Fruit fly (Drosophila melanogaster): ENCODE measurements around the gene mtd.

mtd gene

DNA sequence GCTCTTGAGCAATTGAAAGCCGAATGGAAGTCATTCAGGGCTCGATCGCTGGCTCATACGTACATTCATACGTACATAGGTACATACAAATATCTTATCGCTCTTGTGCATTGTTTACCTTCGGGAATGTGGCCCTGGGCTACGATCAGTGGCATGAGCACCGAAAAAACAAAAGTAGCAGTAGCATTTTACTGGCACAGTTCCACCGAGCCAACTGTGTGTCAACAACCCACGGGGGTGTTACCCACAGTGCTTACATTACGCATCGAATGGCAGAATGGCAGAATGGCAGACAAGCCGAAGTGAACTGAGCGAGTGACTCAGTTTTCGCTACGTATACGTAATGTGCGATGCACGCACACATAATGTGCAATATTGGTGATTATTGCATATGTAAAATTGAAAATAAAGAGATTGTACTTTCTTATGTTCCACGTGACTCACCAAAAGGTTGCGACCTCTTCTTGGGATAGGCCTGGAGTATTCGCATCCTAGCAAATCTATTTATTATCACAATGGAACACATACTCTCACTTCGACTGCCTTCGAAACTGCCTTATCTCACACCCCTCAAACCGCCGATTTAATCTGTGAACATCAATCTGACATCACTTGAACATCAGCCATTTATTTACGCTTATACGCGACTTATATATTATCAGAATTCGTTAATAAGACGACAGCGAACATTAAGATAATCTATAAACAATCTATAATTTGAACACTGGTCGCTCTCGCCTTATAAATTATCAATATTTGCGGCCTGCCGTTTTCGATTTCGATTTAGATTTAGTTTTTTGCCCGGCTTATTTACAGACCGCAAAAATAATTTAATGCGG is 47.1 kb downstream of the mtd start (continued):
- TF ChIP-seq CG1621 (tag; optimal IDR thresholded peaks at IDR 0.05), result no peak
- TF ChIP-seq CG10669 (GFP tag; optimal IDR thresholded peaks at IDR 0.05), result no peak
- TF ChIP-seq CG11902 (GFP tag; optimal IDR thresholded peaks at IDR 0.05), result no peak
- no peak for TF ChIP-seq achi (GFP tag; optimal IDR thresholded peaks at IDR 0.05)
- TF ChIP-seq CG6808 (GFP tag; optimal IDR thresholded peaks at IDR 0.05), result peak; percentile 1
- TF ChIP-seq Ets21C (GFP tag; optimal IDR thresholded peaks at IDR 0.05), result no peak
- TF ChIP-seq fd85E (GFP tag; optimal IDR thresholded peaks at IDR 0.05), result no peak
- TF ChIP-seq OdsH (GFP tag; optimal IDR thresholded peaks at IDR 0.05), result no peak
- peak; percentile 76 for TF ChIP-seq Eip93F (GFP tag; optimal IDR thresholded peaks at IDR 0.05)
- TF ChIP-seq Met (GFP tag; optimal IDR thresholded peaks at IDR 0.05), result no peak
- no peak for TF ChIP-seq CG11762 (GFP tag; optimal IDR thresholded peaks at IDR 0.05; ENCODE audit: insufficient read depth)
- TF ChIP-seq topi (GFP tag; optimal IDR thresholded peaks at IDR 0.05), result no peak
- peak; percentile 33 for TF ChIP-seq CG9139 (GFP tag; optimal IDR thresholded peaks at IDR 0.05)
- peak; percentile 22 for TF ChIP-seq Sox102F (GFP tag; optimal IDR thresholded peaks at IDR 0.05)
- TF ChIP-seq vri (GFP tag; optimal IDR thresholded peaks at IDR 0.05), result peak; percentile 76
- TF ChIP-seq CG31627 (GFP tag; optimal IDR thresholded peaks at IDR 0.05), result no peak

DNA sequence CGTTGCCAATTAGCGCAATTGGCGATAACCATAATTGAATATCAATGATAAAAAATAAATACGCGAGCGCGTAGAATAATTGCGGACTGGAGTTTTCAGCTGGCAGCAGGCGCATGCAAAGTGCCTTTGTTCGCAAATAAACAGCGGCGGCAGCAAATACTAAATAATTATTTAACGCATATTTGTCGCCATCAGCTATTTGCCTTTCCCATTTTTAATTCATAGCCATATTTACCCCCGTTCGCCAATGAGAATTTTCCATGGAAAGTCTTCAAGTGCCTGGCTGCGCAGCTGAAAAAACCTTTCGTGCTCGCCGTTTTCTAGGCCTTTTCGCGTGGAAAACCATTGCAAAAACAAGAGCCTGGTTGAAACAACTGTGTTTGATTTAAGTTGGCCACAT is 48.3 kb downstream of the mtd start:
- TF ChIP-seq CG6854 (GFP tag; optimal IDR thresholded peaks at IDR 0.05) (peak; percentile 17), CG6792 (GFP tag; optimal IDR thresholded peaks at IDR 0.05) (peak; percentile 27), CG8632 (GFP tag; optimal IDR thresholded peaks at IDR 0.05) (peak; percentile 1), CG10631 (GFP tag; optimal IDR thresholded peaks at IDR 0.05) (no peak), ss (GFP tag; optimal IDR thresholded peaks at IDR 0.05) (peak in 1 of 2 experiments; percentile 28), CG16779 (tag; optimal IDR thresholded peaks at IDR 0.05) (no peak), vri (GFP tag; optimal IDR thresholded peaks at IDR 0.05) (peak; percentile 29), fkh (GFP tag; optimal IDR thresholded peaks at IDR 0.05) (peak; percentile 77), CG6276 (GFP tag; optimal IDR thresholded peaks at IDR 0.05) (no peak), Met (GFP tag; optimal IDR thresholded peaks at IDR 0.05) (peak; percentile 16)

DNA sequence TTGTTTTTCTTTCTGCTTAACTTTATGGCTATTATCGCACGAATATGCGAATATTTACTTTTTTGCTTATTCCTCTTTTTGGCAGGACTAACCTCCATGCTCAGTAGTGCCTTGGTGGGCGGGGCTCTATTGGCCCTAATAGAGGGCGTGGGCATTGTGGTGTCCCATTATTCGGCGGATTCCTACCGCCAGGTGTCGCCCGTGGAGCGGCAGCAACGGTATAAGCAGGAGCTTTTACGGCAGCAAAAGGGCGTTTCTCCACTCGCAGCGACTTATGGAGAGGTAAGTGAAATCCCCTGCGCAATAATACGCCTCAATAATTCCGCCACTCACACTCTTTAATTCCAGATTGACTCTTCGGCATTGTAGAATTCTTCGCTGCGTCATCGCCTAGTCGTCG is 49.6 kb downstream of the mtd start:
- TF ChIP-seq CG7368 (GFP tag; optimal IDR thresholded peaks at IDR 0.05), result peak; percentile 21
- TF ChIP-seq CG3919 (GFP tag; optimal IDR thresholded peaks at IDR 0.05), result peak; percentile 33
- TF ChIP-seq CG32006 (GFP tag; optimal IDR thresholded peaks at IDR 0.05), result no peak
- TF ChIP-seq CG1621 (tag; optimal IDR thresholded peaks at IDR 0.05), result peak; percentile 0
- peak; percentile 39; the same call in 1 of the 3 replicates for TF ChIP-seq CG6163 (GFP tag; IDR thresholded peaks at IDR 0.05)
- TF ChIP-seq pdm3 (GFP tag; optimal IDR thresholded peaks at IDR 0.05), result no peak
- peak; percentile 57 for TF ChIP-seq Eip78C (GFP tag)
- TF ChIP-seq svp (GFP tag), result peak; percentile 26
- peak; percentile 8 for TF ChIP-seq CG6854 (GFP tag; optimal IDR thresholded peaks at IDR 0.05)
- TF ChIP-seq lz (GFP tag; optimal IDR thresholded peaks at IDR 0.05), result peak; percentile 19
- no peak for TF ChIP-seq Sox102F (GFP tag; optimal IDR thresholded peaks at IDR 0.05)
- no peak for TF ChIP-seq CG6808 (GFP tag; optimal IDR thresholded peaks at IDR 0.05)
- TF ChIP-seq cyc (GFP tag; optimal IDR thresholded peaks at IDR 0.05), result no peak
- no peak for TF ChIP-seq CG3032 (tag; optimal IDR thresholded peaks at IDR 0.05)
- TF ChIP-seq acj6 (GFP tag; optimal IDR thresholded peaks at IDR 0.05), result no peak
- no peak for TF ChIP-seq CG34406 (GFP tag; optimal IDR thresholded peaks at IDR 0.05)
- TF ChIP-seq achi (GFP tag; optimal IDR thresholded peaks at IDR 0.05), result no peak
- TF ChIP-seq net (GFP tag; optimal IDR thresholded peaks at IDR 0.05), result no peak
